Worm (Caenorhabditis elegans) whole organism, L1 larva: ENCODE measurements around the gene msp-49.
A peak's percentile ranks its signal among the peaks of the same experiment; 100 is the strongest.

Experiments used
- C04F5.9 ChIP-seq: sonication (generic microtip); optimal IDR thresholded peaks from 2 replicates; lab custom pipeline; 2016; ENCODE audit warnings: missing genetic modification characterization, missing compliant biosample characterization
- C16A3.4 ChIP-seq: fragments of 150-350 bp; optimal IDR thresholded peaks from 2 replicates; lab custom pipeline; 2014; ENCODE audit warnings: missing biosample characterization, missing genetic modification characterization
- C34B4.2 ChIP-seq: sonication (generic microtip); optimal IDR thresholded peaks from 2 replicates; lab custom pipeline; 2017; ENCODE audit warnings: mild to moderate bottlenecking, missing genetic modification characterization, missing compliant biosample characterization
- Y116A8C.19 ChIP-seq: sonication (generic microtip); optimal IDR thresholded peaks from 2 replicates; lab custom pipeline; 2016; ENCODE audit warnings: missing compliant biosample characterization, missing genetic modification characterization, borderline replicate concordance
- aha-1 ChIP-seq: fragments of 150-350 bp; optimal IDR thresholded peaks from 2 replicates; lab custom pipeline; 2014; ENCODE audit warnings: missing biosample characterization, missing genetic modification characterization
- alr-1 ChIP-seq: fragments of 200-800 bp; sonication (Bioruptor generic); optimal IDR thresholded peaks from 2 replicates; lab custom pipeline; 2018; ENCODE audit warnings: borderline replicate concordance, mild to moderate bottlenecking, missing genetic modification characterization, missing compliant biosample characterization
- blmp-1 ChIP-seq: fragments of 150-350 bp; optimal IDR thresholded peaks from 2 replicates; lab custom pipeline; 2014; ENCODE audit warnings: missing biosample characterization, missing genetic modification characterization
- ceh-90 ChIP-seq: sonication (generic microtip); optimal IDR thresholded peaks from 2 replicates; lab custom pipeline; 2016; ENCODE audit warnings: missing genetic modification characterization, missing compliant biosample characterization
- ces-1 ChIP-seq: fragments of 150-350 bp; optimal IDR thresholded peaks from 2 replicates; lab custom pipeline; 2014; ENCODE audit warnings: missing biosample characterization, missing genetic modification reagents, missing genetic modification characterization
- dpl-1 ChIP-seq, 3 experiments: fragments of 150-350 bp in 2 of 3; sonication (generic microtip) in 1 of 3; optimal IDR thresholded peaks; 2 replicates each; lab custom pipeline; 2014 to 2017; ENCODE audit warnings: missing biosample characterization in 3 of 3, missing genetic modification characterization in 3 of 3, missing genetic modification reagents in 3 of 3
- efl-1 ChIP-seq, 4 experiments: fragments of 150-350 bp; optimal IDR thresholded peaks in 3 of 4; peaks in 1 of 4; 1 replicate in 1 of 4; 2 replicates in 3 of 4; lab custom pipeline; 2014; ENCODE audit warnings: missing biosample characterization in 2 of 4, missing genetic modification characterization in 2 of 4, missing genetic modification reagents in 2 of 4
- egl-13 ChIP-seq: sonication (generic microtip); optimal IDR thresholded peaks from 2 replicates; lab custom pipeline; 2016; ENCODE audit warnings: missing genotype, missing genetic modification reagents, missing genetic modification characterization, missing compliant biosample characterization
- elt-2 ChIP-seq: sonication (generic microtip); optimal IDR thresholded peaks from 2 replicates; lab custom pipeline; 2016; ENCODE audit warnings: missing genetic modification characterization, mild to moderate bottlenecking, inconsistent platforms, missing compliant biosample characterization, missing genetic modification reagents
- elt-3 ChIP-seq, 6 experiments: fragments of 150-350 bp in 1 of 6; sonication (generic microtip); optimal IDR thresholded peaks; 2 replicates each; lab custom pipeline; 2017 to 2018; ENCODE audit warnings: missing biosample characterization in 6 of 6, missing genetic modification characterization in 6 of 6, inconsistent platforms in 1 of 6
- ets-5 ChIP-seq: fragments of 200-800 bp; sonication (Bioruptor generic); IDR thresholded peaks from 2 replicates; pipeline ENCODE4 v1.3.6; 2022; ENCODE audit warnings: missing genetic modification characterization, missing compliant biosample characterization
- fkh-10 ChIP-seq: sonication (generic microtip); optimal IDR thresholded peaks from 2 replicates; lab custom pipeline; 2017; ENCODE audit warnings: missing biosample characterization, missing genetic modification reagents, missing genetic modification characterization
- fkh-4 ChIP-seq: sonication (generic microtip); optimal IDR thresholded peaks from 2 replicates; lab custom pipeline; 2016; ENCODE audit warnings: missing compliant biosample characterization, missing genetic modification characterization, borderline replicate concordance
- fkh-8 ChIP-seq: sonication (generic microtip); optimal IDR thresholded peaks from 2 replicates; lab custom pipeline; 2016; ENCODE audit warnings: mild to moderate bottlenecking, missing genetic modification characterization, missing compliant biosample characterization
- grh-1 ChIP-seq: fragments of 200-800 bp; sonication (Bioruptor generic); IDR thresholded peaks from 2 replicates; pipeline ENCODE4 v1.3.6; 2022; ENCODE audit warnings: missing genetic modification reagents, missing genetic modification characterization, missing compliant biosample characterization
- hlh-17 ChIP-seq: fragments of 200-800 bp; sonication (Bioruptor generic); optimal IDR thresholded peaks from 2 replicates; lab custom pipeline; 2018; ENCODE audit warnings: missing genetic modification characterization, mild to moderate bottlenecking, missing compliant biosample characterization, moderate library complexity, borderline replicate concordance
- hlh-4 ChIP-seq: sonication (generic microtip); optimal IDR thresholded peaks from 2 replicates; lab custom pipeline; 2016; ENCODE audit warnings: mild to moderate bottlenecking, missing genetic modification characterization, missing compliant biosample characterization
- isw-1 ChIP-seq: fragments of 200-800 bp; sonication (Bioruptor generic); IDR thresholded peaks from 2 replicates; pipeline ENCODE4 v1.3.6; 2022; ENCODE audit warnings: missing genetic modification characterization, missing compliant biosample characterization
- lin-35 ChIP-seq, 2 experiments: fragments of 150-350 bp; optimal IDR thresholded peaks; 2 replicates each; lab custom pipeline; 2014; ENCODE audit warnings: missing biosample characterization in 2 of 2, missing genetic modification characterization in 2 of 2, missing genetic modification reagents in 2 of 2
- lin-39 ChIP-seq: fragments of 150-350 bp; optimal IDR thresholded peaks from 2 replicates; lab custom pipeline; 2014; ENCODE audit warnings: missing biosample characterization, missing genetic modification reagents, missing genetic modification characterization
- lir-3 ChIP-seq: sonication (generic microtip); optimal IDR thresholded peaks from 2 replicates; lab custom pipeline; 2016; ENCODE audit warnings: mild to moderate bottlenecking, missing genetic modification characterization, moderate library complexity, missing compliant biosample characterization; ENCODE audit not compliant: poor library complexity
- lsy-2 ChIP-seq, 2 experiments: fragments of 150-350 bp; optimal IDR thresholded peaks; 2 replicates each; lab custom pipeline; 2014; ENCODE audit warnings: missing biosample characterization in 2 of 2, missing genetic modification characterization in 2 of 2
- mdl-1 ChIP-seq, 2 experiments: fragments of 150-350 bp; optimal IDR thresholded peaks; 2 replicates each; lab custom pipeline; 2014 to 2017; ENCODE audit warnings: missing biosample characterization in 2 of 2, missing genetic modification characterization in 2 of 2, inconsistent platforms in 1 of 2
- mef-2 ChIP-seq: fragments of 150-350 bp; optimal IDR thresholded peaks from 2 replicates; lab custom pipeline; 2014; ENCODE audit warnings: missing biosample characterization, missing genetic modification characterization
- nhr-12 ChIP-seq: sonication (generic microtip); optimal IDR thresholded peaks from 2 replicates; lab custom pipeline; 2017; ENCODE audit warnings: missing biosample characterization, missing genetic modification characterization
- nhr-19 ChIP-seq: fragments of 200-800 bp; sonication (Bioruptor generic); conservative IDR thresholded peaks from 2 replicates; pipeline ENCODE4 v1.3.6; 2022; ENCODE audit warnings: missing genetic modification characterization, missing compliant biosample characterization
- nhr-71 ChIP-seq: sonication (generic microtip); optimal IDR thresholded peaks from 2 replicates; lab custom pipeline; 2016; ENCODE audit warnings: mild to moderate bottlenecking, missing genetic modification characterization, moderate library complexity, missing compliant biosample characterization
- nhr-77 ChIP-seq: fragments of 150-350 bp; optimal IDR thresholded peaks from 2 replicates; lab custom pipeline; 2014; ENCODE audit warnings: missing biosample characterization, missing genetic modification characterization
- nhr-85 ChIP-seq: sonication (generic microtip); peaks from one replicate; lab custom pipeline; 2016; ENCODE audit warnings: missing genetic modification characterization, inconsistent platforms, missing compliant biosample characterization
- nhr-90 ChIP-seq: sonication (generic microtip); optimal IDR thresholded peaks from 2 replicates; lab custom pipeline; 2016; ENCODE audit warnings: mild to moderate bottlenecking, missing genetic modification characterization, missing compliant biosample characterization; ENCODE audit not compliant: poor library complexity
- skn-1 ChIP-seq: fragments of 150-350 bp; optimal IDR thresholded peaks from 2 replicates; lab custom pipeline; 2014; ENCODE audit warnings: missing biosample characterization, missing genetic modification characterization
- snpc-4 ChIP-seq: fragments of 150-350 bp; optimal IDR thresholded peaks from 2 replicates; lab custom pipeline; 2014; ENCODE audit warnings: missing biosample characterization, missing genetic modification characterization
- snu-23 ChIP-seq: sonication (generic microtip); optimal IDR thresholded peaks from 2 replicates; lab custom pipeline; 2016; ENCODE audit warnings: missing genetic modification characterization, missing compliant biosample characterization
- sox-4 ChIP-seq: sonication (generic microtip); optimal IDR thresholded peaks from 2 replicates; lab custom pipeline; 2016; ENCODE audit warnings: missing genetic modification characterization, missing compliant biosample characterization
- sptf-1 ChIP-seq: fragments of 150-350 bp; optimal IDR thresholded peaks from 2 replicates; lab custom pipeline; 2014; ENCODE audit warnings: missing biosample characterization, missing genetic modification characterization
- sup-37 ChIP-seq: fragments of 200-800 bp; sonication (Bioruptor generic); optimal IDR thresholded peaks from 2 replicates; lab custom pipeline; 2018; ENCODE audit warnings: mild to moderate bottlenecking, missing genetic modification characterization, missing compliant biosample characterization
- swsn-7 ChIP-seq: sonication (generic microtip); optimal IDR thresholded peaks from 2 replicates; lab custom pipeline; 2016; ENCODE audit warnings: missing genetic modification characterization, missing compliant biosample characterization
- tbx-2 ChIP-seq: sonication (generic microtip); optimal IDR thresholded peaks from 2 replicates; lab custom pipeline; 2016; ENCODE audit warnings: missing genetic modification characterization, missing compliant biosample characterization
- unc-30 ChIP-seq: sonication (generic microtip); optimal IDR thresholded peaks from 2 replicates; lab custom pipeline; 2017; ENCODE audit warnings: missing biosample characterization, missing genetic modification characterization
- unc-86 ChIP-seq: sonication (generic microtip); optimal IDR thresholded peaks from 2 replicates; lab custom pipeline; 2016; ENCODE audit warnings: missing genetic modification characterization, missing compliant biosample characterization
- zag-1 ChIP-seq: fragments of 150-350 bp; optimal IDR thresholded peaks from 2 replicates; lab custom pipeline; 2014; ENCODE audit warnings: missing biosample characterization, missing genetic modification characterization

msp-49 gene

ce11 chrII:5237699-5238098, 43.5 kb downstream of the msp-49 start (continued):
- TF ChIP-seq zag-1: no peak
- no peak for TF ChIP-seq fkh-8 (tag; lab: Kevin White, UChicago)
- no peak for TF ChIP-seq sup-37 (GFP tag; lab: Kevin White, UChicago)
- TF ChIP-seq lin-35 (GFP tag; optimal IDR thresholded peaks at IDR 0.05; lab: Kevin White, UChicago): peak in 1 of 2 experiments; percentile 61
- TF ChIP-seq grh-1: no peak
- no peak for TF ChIP-seq fkh-4 (tag; lab: Kevin White, UChicago)
- TF ChIP-seq mdl-1 (tag; optimal IDR thresholded peaks at IDR 0.05; lab: Kevin White, UChicago): peak in 1 of 2 experiments; percentile 27
- TF ChIP-seq blmp-1 (tag; lab: Kevin White, UChicago): no peak
- TF ChIP-seq ceh-90 (tag; lab: Kevin White, UChicago): no peak
- peak; percentile 20 for TF ChIP-seq swsn-7
- TF ChIP-seq ces-1 (GFP tag; lab: Kevin White, UChicago): no peak
- peak in 1 of 2 experiments; percentile 21 for TF ChIP-seq lsy-2 (tag; optimal IDR thresholded peaks at IDR 0.05; lab: Kevin White, UChicago)
- TF ChIP-seq nhr-77: no peak
- TF ChIP-seq ets-5 (GFP tag; lab: Robert Waterston, UW): no peak
- TF ChIP-seq nhr-85 (tag; lab: Kevin White, UChicago): no peak
- TF ChIP-seq nhr-12 (tag; lab: Kevin White, UChicago): no peak
- TF ChIP-seq hlh-4 (tag; lab: Kevin White, UChicago): no peak
- TF ChIP-seq unc-30 (tag; lab: Kevin White, UChicago): no peak
- TF ChIP-seq C04F5.9 (tag; lab: Kevin White, UChicago): no peak
- TF ChIP-seq elt-2 (tag; lab: Kevin White, UChicago): peak; percentile 24
- TF ChIP-seq skn-1 (tag; lab: Kevin White, UChicago): peak; percentile 13
- no peak for TF ChIP-seq sptf-1 (tag; lab: Kevin White, UChicago)
- no peak for TF ChIP-seq Y116A8C.19 (tag; lab: Kevin White, UChicago)
- TF ChIP-seq aha-1: no peak
- no peak for TF ChIP-seq lin-39 (tag; lab: Kevin White, UChicago)
- TF ChIP-seq dpl-1 (GFP tag; optimal IDR thresholded peaks at IDR 0.05; lab: Kevin White, UChicago): peak in 1 of 3 experiments; percentile 18
- no peak for TF ChIP-seq mef-2 (tag; lab: Kevin White, UChicago)
- peak; percentile 45 for TF ChIP-seq snu-23 (GFP tag; lab: Kevin White, UChicago)
- no peak for TF ChIP-seq alr-1 (tag; lab: Kevin White, UChicago)
- no peak for TF ChIP-seq snpc-4
- peak; percentile 44 for TF ChIP-seq nhr-19 (GFP tag; lab: Robert Waterston, UW)
- no peak for TF ChIP-seq egl-13 (tag; lab: Kevin White, UChicago)
- no peak for TF ChIP-seq fkh-10 (GFP tag; lab: Kevin White, UChicago)
- TF ChIP-seq nhr-90 (tag; lab: Kevin White, UChicago): peak; percentile 21
- no peak for TF ChIP-seq C34B4.2
- TF ChIP-seq C16A3.4 (tag; lab: Kevin White, UChicago): no peak

ce11 chrII:5238366-5238765, 44.2 kb downstream of the msp-49 start, which contains the start of gene pho-4:
TSS of gene pho-4 (minus strand) at chrII:5238466.
- TF ChIP-seq elt-2 (tag; lab: Kevin White, UChicago) (peak; percentile 9), fkh-8 (tag; lab: Kevin White, UChicago) (no peak), unc-86 (no peak), efl-1 (optimal IDR thresholded peaks at IDR 0.05; lab: Kevin White, UChicago) (no peak), efl-1 (GFP tag; optimal IDR thresholded peaks at IDR 0.05 in 1 of 2; lab: Kevin White, UChicago) (peak in 1 of 2 experiments; percentile 81)

- no peak for TF ChIP-seq sox-4 (tag; lab: Kevin White, UChicago)
- TF ChIP-seq lsy-2 (tag; optimal IDR thresholded peaks at IDR 0.05; lab: Kevin White, UChicago): no peak
- no peak for TF ChIP-seq lir-3
- TF ChIP-seq tbx-2 (tag; lab: Kevin White, UChicago): no peak
- TF ChIP-seq isw-1 (GFP tag; lab: Robert Waterston, UW): no peak
- TF ChIP-seq nhr-71 (tag; lab: Kevin White, UChicago): no peak
- TF ChIP-seq hlh-17 (GFP tag; lab: Kevin White, UChicago): no peak
- TF ChIP-seq zag-1: no peak
- no peak for TF ChIP-seq elt-3 (tag; optimal IDR thresholded peaks at IDR 0.05; lab: Kevin White, UChicago)
- TF ChIP-seq hlh-4 (tag; lab: Kevin White, UChicago): no peak
- TF ChIP-seq ets-5 (GFP tag; lab: Robert Waterston, UW): no peak
- TF ChIP-seq, all 84 proteins: peak for 0
Measured at ce11 chrII:5241560-5241959, 47.4 kb downstream of the msp-49 start, which contains the start of gene T16D1.1. TSS of gene T16D1.1 (minus strand) at chrII:5241660.
